Worm (Caenorhabditis elegans) whole organism, L1 larva: Measurements from ENCODE around the gene T09A12.8.

ENCODE experiments used
- C04F5.9 ChIP-seq: sonication (generic microtip); optimal IDR thresholded peaks from 2 replicates; lab custom pipeline; 2016; ENCODE audit warnings: missing genetic modification characterization, missing compliant biosample characterization
- Y116A8C.19 ChIP-seq: sonication (generic microtip); optimal IDR thresholded peaks from 2 replicates; lab custom pipeline; 2016; ENCODE audit warnings: missing compliant biosample characterization, missing genetic modification characterization, borderline replicate concordance
- alr-1 ChIP-seq: fragments of 200-800 bp; sonication (Bioruptor generic); optimal IDR thresholded peaks from 2 replicates; lab custom pipeline; 2018; ENCODE audit warnings: borderline replicate concordance, mild to moderate bottlenecking, missing genetic modification characterization, missing compliant biosample characterization
- aly-2 ChIP-seq: fragments of 150-350 bp; optimal IDR thresholded peaks from 2 replicates; lab custom pipeline; 2014; ENCODE audit warnings: missing biosample characterization, missing genetic modification characterization
- blmp-1 ChIP-seq: fragments of 150-350 bp; optimal IDR thresholded peaks from 2 replicates; lab custom pipeline; 2014; ENCODE audit warnings: missing biosample characterization, missing genetic modification characterization
- ceh-63 ChIP-seq: fragments of 200-800 bp; sonication (Bioruptor generic); optimal IDR thresholded peaks from 2 replicates; lab custom pipeline; 2018; ENCODE audit warnings: mild to moderate bottlenecking, missing genetic modification characterization, missing compliant biosample characterization
- ceh-88 ChIP-seq: fragments of 200-800 bp; sonication (Bioruptor generic); IDR thresholded peaks from 2 replicates; pipeline ENCODE4 v1.3.6; 2022; ENCODE audit warnings: missing genetic modification characterization, missing compliant biosample characterization
- dsc-1 ChIP-seq: sonication (generic microtip); optimal IDR thresholded peaks from 2 replicates; lab custom pipeline; 2016; ENCODE audit warnings: mild to moderate bottlenecking, missing genetic modification characterization, missing compliant biosample characterization
- efl-1 ChIP-seq, 4 experiments: fragments of 150-350 bp; optimal IDR thresholded peaks in 3 of 4; peaks in 1 of 4; 1 replicate in 1 of 4; 2 replicates in 3 of 4; lab custom pipeline; 2014; ENCODE audit warnings: missing biosample characterization in 2 of 4, missing genetic modification characterization in 2 of 4, missing genetic modification reagents in 2 of 4
- egl-13 ChIP-seq: sonication (generic microtip); optimal IDR thresholded peaks from 2 replicates; lab custom pipeline; 2016; ENCODE audit warnings: missing genotype, missing genetic modification reagents, missing genetic modification characterization, missing compliant biosample characterization
- egl-27 ChIP-seq, 2 experiments: fragments of 150-350 bp in 1 of 2; sonication (generic microtip); optimal IDR thresholded peaks; 3 replicates each; lab custom pipeline; 2017 to 2018; ENCODE audit warnings: missing biosample characterization in 2 of 2, missing genetic modification characterization in 2 of 2, missing genetic modification reagents in 2 of 2
- elt-2 ChIP-seq: sonication (generic microtip); optimal IDR thresholded peaks from 2 replicates; lab custom pipeline; 2016; ENCODE audit warnings: missing genetic modification characterization, mild to moderate bottlenecking, inconsistent platforms, missing compliant biosample characterization, missing genetic modification reagents
- elt-3 ChIP-seq, 6 experiments: fragments of 150-350 bp in 1 of 6; sonication (generic microtip); optimal IDR thresholded peaks; 2 replicates each; lab custom pipeline; 2017 to 2018; ENCODE audit warnings: missing biosample characterization in 6 of 6, missing genetic modification characterization in 6 of 6, inconsistent platforms in 1 of 6
- fkh-10 ChIP-seq: sonication (generic microtip); optimal IDR thresholded peaks from 2 replicates; lab custom pipeline; 2017; ENCODE audit warnings: missing biosample characterization, missing genetic modification reagents, missing genetic modification characterization
- fkh-8 ChIP-seq: sonication (generic microtip); optimal IDR thresholded peaks from 2 replicates; lab custom pipeline; 2016; ENCODE audit warnings: mild to moderate bottlenecking, missing genetic modification characterization, missing compliant biosample characterization
- grh-1 ChIP-seq: fragments of 200-800 bp; sonication (Bioruptor generic); IDR thresholded peaks from 2 replicates; pipeline ENCODE4 v1.3.6; 2022; ENCODE audit warnings: missing genetic modification reagents, missing genetic modification characterization, missing compliant biosample characterization
- hlh-17 ChIP-seq: fragments of 200-800 bp; sonication (Bioruptor generic); optimal IDR thresholded peaks from 2 replicates; lab custom pipeline; 2018; ENCODE audit warnings: missing genetic modification characterization, mild to moderate bottlenecking, missing compliant biosample characterization, moderate library complexity, borderline replicate concordance
- isw-1 ChIP-seq: fragments of 200-800 bp; sonication (Bioruptor generic); IDR thresholded peaks from 2 replicates; pipeline ENCODE4 v1.3.6; 2022; ENCODE audit warnings: missing genetic modification characterization, missing compliant biosample characterization
- lin-13 ChIP-seq: fragments of 150-350 bp; optimal IDR thresholded peaks from 2 replicates; lab custom pipeline; 2014; ENCODE audit warnings: missing biosample characterization, missing genetic modification reagents, missing genetic modification characterization
- lin-14 ChIP-seq: fragments of 200-800 bp; sonication (Bioruptor generic); optimal IDR thresholded peaks from 2 replicates; lab custom pipeline; 2018; ENCODE audit warnings: mild to moderate bottlenecking, missing genetic modification characterization, moderate library complexity, missing compliant biosample characterization
- lin-15B ChIP-seq: fragments of 150-350 bp; sonication (generic microtip); optimal IDR thresholded peaks from 3 replicates; lab custom pipeline; 2014; ENCODE audit warnings: missing biosample characterization, missing genetic modification characterization
- lin-35 ChIP-seq, 2 experiments: fragments of 150-350 bp; optimal IDR thresholded peaks; 2 replicates each; lab custom pipeline; 2014; ENCODE audit warnings: missing biosample characterization in 2 of 2, missing genetic modification characterization in 2 of 2, missing genetic modification reagents in 2 of 2
- lin-39 ChIP-seq: fragments of 150-350 bp; optimal IDR thresholded peaks from 2 replicates; lab custom pipeline; 2014; ENCODE audit warnings: missing biosample characterization, missing genetic modification reagents, missing genetic modification characterization
- lir-3 ChIP-seq: sonication (generic microtip); optimal IDR thresholded peaks from 2 replicates; lab custom pipeline; 2016; ENCODE audit warnings: mild to moderate bottlenecking, missing genetic modification characterization, moderate library complexity, missing compliant biosample characterization; ENCODE audit not compliant: poor library complexity
- lsy-2 ChIP-seq, 2 experiments: fragments of 150-350 bp; optimal IDR thresholded peaks; 2 replicates each; lab custom pipeline; 2014; ENCODE audit warnings: missing biosample characterization in 2 of 2, missing genetic modification characterization in 2 of 2
- mdl-1 ChIP-seq, 2 experiments: fragments of 150-350 bp; optimal IDR thresholded peaks; 2 replicates each; lab custom pipeline; 2014 to 2017; ENCODE audit warnings: missing biosample characterization in 2 of 2, missing genetic modification characterization in 2 of 2, inconsistent platforms in 1 of 2
- mep-1 ChIP-seq: fragments of 150-350 bp; optimal IDR thresholded peaks from 2 replicates; lab custom pipeline; 2014; ENCODE audit warnings: missing biosample characterization, missing genetic modification characterization
- nhr-11 ChIP-seq: fragments of 150-350 bp; optimal IDR thresholded peaks from 2 replicates; lab custom pipeline; 2014; ENCODE audit warnings: missing biosample characterization, missing genetic modification characterization
- nhr-12 ChIP-seq: sonication (generic microtip); optimal IDR thresholded peaks from 2 replicates; lab custom pipeline; 2017; ENCODE audit warnings: missing biosample characterization, missing genetic modification characterization
- nhr-20 ChIP-seq: sonication (generic microtip); optimal IDR thresholded peaks from 2 replicates; lab custom pipeline; 2016; ENCODE audit warnings: mild to moderate bottlenecking, missing genetic modification characterization, missing compliant biosample characterization
- nhr-28 ChIP-seq: fragments of 150-350 bp; optimal IDR thresholded peaks from 2 replicates; lab custom pipeline; 2014; ENCODE audit warnings: missing biosample characterization, missing genetic modification characterization
- nhr-47 ChIP-seq: sonication (generic microtip); optimal IDR thresholded peaks from 2 replicates; lab custom pipeline; 2016; ENCODE audit warnings: mild to moderate bottlenecking, missing genetic modification characterization, moderate library complexity, missing compliant biosample characterization
- nhr-71 ChIP-seq: sonication (generic microtip); optimal IDR thresholded peaks from 2 replicates; lab custom pipeline; 2016; ENCODE audit warnings: mild to moderate bottlenecking, missing genetic modification characterization, moderate library complexity, missing compliant biosample characterization
- snu-23 ChIP-seq: sonication (generic microtip); optimal IDR thresholded peaks from 2 replicates; lab custom pipeline; 2016; ENCODE audit warnings: missing genetic modification characterization, missing compliant biosample characterization
- sox-4 ChIP-seq: sonication (generic microtip); optimal IDR thresholded peaks from 2 replicates; lab custom pipeline; 2016; ENCODE audit warnings: missing genetic modification characterization, missing compliant biosample characterization
- sup-37 ChIP-seq: fragments of 200-800 bp; sonication (Bioruptor generic); optimal IDR thresholded peaks from 2 replicates; lab custom pipeline; 2018; ENCODE audit warnings: mild to moderate bottlenecking, missing genetic modification characterization, missing compliant biosample characterization
- swsn-7 ChIP-seq: sonication (generic microtip); optimal IDR thresholded peaks from 2 replicates; lab custom pipeline; 2016; ENCODE audit warnings: missing genetic modification characterization, missing compliant biosample characterization
- tlp-1 ChIP-seq: fragments of 150-350 bp; optimal IDR thresholded peaks from 2 replicates; lab custom pipeline; 2014; ENCODE audit warnings: missing biosample characterization, missing genetic modification characterization
- unc-86 ChIP-seq: sonication (generic microtip); optimal IDR thresholded peaks from 2 replicates; lab custom pipeline; 2016; ENCODE audit warnings: missing genetic modification characterization, missing compliant biosample characterization
- zag-1 ChIP-seq: fragments of 150-350 bp; optimal IDR thresholded peaks from 2 replicates; lab custom pipeline; 2014; ENCODE audit warnings: missing biosample characterization, missing genetic modification characterization
- zip-4 ChIP-seq: fragments of 200-800 bp; sonication (Bioruptor generic); optimal IDR thresholded peaks from 2 replicates; lab custom pipeline; 2018; ENCODE audit warnings: mild to moderate bottlenecking, missing genetic modification characterization, moderate library complexity, missing compliant biosample characterization
- ztf-11 ChIP-seq, 2 experiments: sonication (generic microtip); optimal IDR thresholded peaks; 2 replicates each; lab custom pipeline; 2016 to 2017; ENCODE audit warnings: missing genetic modification characterization in 2 of 2, missing biosample characterization in 1 of 2, missing compliant biosample characterization in 1 of 2

T09A12.8 gene

ce11 chrIV:8235114-8235686, 8.3 kb downstream of the T09A12.8 start (continued):
- peak; percentile 59 for TF ChIP-seq nhr-71
- TF ChIP-seq Y116A8C.19, result no peak
- TF ChIP-seq nhr-20, result peak; percentile 15
- TF ChIP-seq nhr-28 (tag; lab: Kevin White, UChicago), result no peak
- TF ChIP-seq lsy-2 (tag; optimal IDR thresholded peaks at IDR 0.05; lab: Kevin White, UChicago), result peak in 1 of 2 experiments; percentile 1
- peak; percentile 23 for TF ChIP-seq sox-4 (tag; lab: Kevin White, UChicago)
- TF ChIP-seq swsn-7 (tag; lab: Kevin White, UChicago), result peak; percentile 7
- no peak for TF ChIP-seq lin-15B (tag; lab: Kevin White, UChicago)
- TF ChIP-seq isw-1 (GFP tag; lab: Robert Waterston, UW), result no peak
- peak; percentile 45 for TF ChIP-seq dsc-1 (tag; lab: Kevin White, UChicago)
- no peak for TF ChIP-seq mdl-1 (tag; optimal IDR thresholded peaks at IDR 0.05; lab: Kevin White, UChicago)
- TF ChIP-seq nhr-11 (tag; lab: Kevin White, UChicago), result no peak

ce11 chrIV:8234088-8234496, 9.4 kb downstream of the T09A12.8 start:
- TF ChIP-seq ztf-11 (tag; optimal IDR thresholded peaks at IDR 0.05; lab: Kevin White, UChicago), result no peak
- TF ChIP-seq egl-27 (tag; optimal IDR thresholded peaks at IDR 0.05; lab: Kevin White, UChicago), result no peak
- TF ChIP-seq blmp-1 (tag; lab: Kevin White, UChicago), result peak; percentile 57
- peak; percentile 59 for TF ChIP-seq nhr-20
- TF ChIP-seq zip-4 (GFP tag; lab: Kevin White, UChicago), result no peak
- no peak for TF ChIP-seq sup-37 (GFP tag; lab: Kevin White, UChicago)
- TF ChIP-seq lin-13 (GFP tag; lab: Kevin White, UChicago), result no peak
- no peak for TF ChIP-seq nhr-12
- peak; percentile 22 for TF ChIP-seq snu-23 (GFP tag; lab: Kevin White, UChicago)
- peak; percentile 1 for TF ChIP-seq nhr-71
- TF ChIP-seq elt-3 (tag; optimal IDR thresholded peaks at IDR 0.05; lab: Kevin White, UChicago), result peak in 1 of 6 experiments; percentile 0
- TF ChIP-seq fkh-8 (tag; lab: Kevin White, UChicago), result no peak
- no peak for TF ChIP-seq ceh-63 (GFP tag; lab: Kevin White, UChicago)
- no peak for TF ChIP-seq nhr-28 (tag; lab: Kevin White, UChicago)
- TF ChIP-seq efl-1 (optimal IDR thresholded peaks at IDR 0.05; lab: Kevin White, UChicago), result no peak
- peak in 1 of 2 experiments; percentile 75 for TF ChIP-seq efl-1 (GFP tag; optimal IDR thresholded peaks at IDR 0.05 in 1 of 2; lab: Kevin White, UChicago)
- no peak for TF ChIP-seq tlp-1 (tag; lab: Kevin White, UChicago)
- TF ChIP-seq mep-1 (tag; lab: Kevin White, UChicago), result no peak
- TF ChIP-seq lin-14 (GFP tag; lab: Kevin White, UChicago), result peak; percentile 39
- no peak for TF ChIP-seq fkh-10 (GFP tag; lab: Kevin White, UChicago)
- TF ChIP-seq mdl-1 (tag; optimal IDR thresholded peaks at IDR 0.05; lab: Kevin White, UChicago), result peak in 1 of 2 experiments; percentile 31
- no peak for TF ChIP-seq C04F5.9
- no peak for TF ChIP-seq lir-3 (tag; lab: Kevin White, UChicago)

ce11 chrIV:8233268-8233667, 10.2 kb downstream of the T09A12.8 start:
- TF ChIP-seq lin-14 (GFP tag; lab: Kevin White, UChicago), result peak; percentile 17
- TF ChIP-seq ceh-63 (GFP tag; lab: Kevin White, UChicago), result no peak
- peak; percentile 96 for TF ChIP-seq blmp-1 (tag; lab: Kevin White, UChicago)
- no peak for TF ChIP-seq nhr-47 (tag; lab: Kevin White, UChicago)
- no peak for TF ChIP-seq egl-13 (tag; lab: Kevin White, UChicago)
- TF ChIP-seq grh-1 (GFP tag; lab: Robert Waterston, UW), result no peak
- TF ChIP-seq alr-1 (tag; lab: Kevin White, UChicago), result no peak
- no peak for TF ChIP-seq unc-86
- TF ChIP-seq efl-1 (optimal IDR thresholded peaks at IDR 0.05; lab: Kevin White, UChicago), result no peak
- peak in 1 of 2 experiments; percentile 15 for TF ChIP-seq efl-1 (GFP tag; optimal IDR thresholded peaks at IDR 0.05 in 1 of 2; lab: Kevin White, UChicago)
- TF ChIP-seq zag-1 (tag; lab: Kevin White, UChicago), result no peak
- no peak for TF ChIP-seq lin-35 (GFP tag; optimal IDR thresholded peaks at IDR 0.05; lab: Kevin White, UChicago)
- no peak for TF ChIP-seq elt-2 (tag; lab: Kevin White, UChicago)
- no peak for TF ChIP-seq hlh-17 (GFP tag; lab: Kevin White, UChicago)
- no peak for TF ChIP-seq lin-39 (tag; lab: Kevin White, UChicago)
- no peak for TF ChIP-seq nhr-11 (tag; lab: Kevin White, UChicago)
- TF ChIP-seq fkh-8 (tag; lab: Kevin White, UChicago), result no peak
- no peak for TF ChIP-seq ceh-88 (GFP tag; lab: Robert Waterston, UW)
- TF ChIP-seq fkh-10 (GFP tag; lab: Kevin White, UChicago), result no peak
- TF ChIP-seq aly-2 (tag; lab: Kevin White, UChicago), result no peak
